Worm (Caenorhabditis elegans) whole organism, late embryonic: ENCODE results near the gene nape-2.

Source experiments
- C08G9.2 ChIP-seq: sonication (generic microtip); optimal IDR thresholded peaks from 2 replicates; lab custom pipeline; 2016; ENCODE audit warnings: mild to moderate bottlenecking, missing genetic modification characterization, moderate library complexity, missing compliant biosample characterization
- K09A11.1 ChIP-seq: sonication (generic microtip); optimal IDR thresholded peaks from 2 replicates; lab custom pipeline; 2017; ENCODE audit warnings: antibody characterized with exemption, mild to moderate bottlenecking, missing genetic modification characterization, missing compliant biosample characterization; ENCODE audit not compliant: insufficient read depth
- T23F11.4 ChIP-seq: fragments of 200-800 bp; sonication (Bioruptor generic); optimal IDR thresholded peaks from 2 replicates; lab custom pipeline; 2018; ENCODE audit warnings: mild to moderate bottlenecking, missing genetic modification characterization, missing compliant biosample characterization
- ahr-1 ChIP-seq: sonication (generic microtip); optimal IDR thresholded peaks from 2 replicates; lab custom pipeline; 2016; ENCODE audit warnings: missing genetic modification characterization, missing compliant biosample characterization
- ama-1 ChIP-seq: fragments of 150-350 bp; optimal IDR thresholded peaks from 2 replicates; lab custom pipeline; 2014
- ceh-14 ChIP-seq: sonication (generic microtip); optimal IDR thresholded peaks from 2 replicates; lab custom pipeline; 2016; ENCODE audit warnings: missing genotype, missing genetic modification characterization, missing compliant biosample characterization
- ceh-18 ChIP-seq: sonication (generic microtip); optimal IDR thresholded peaks from 2 replicates; lab custom pipeline; 2016; ENCODE audit warnings: missing genetic modification characterization, missing compliant biosample characterization
- ceh-19 ChIP-seq: fragments of 200-800 bp; sonication (Bioruptor generic); optimal IDR thresholded peaks from 2 replicates; lab custom pipeline; 2018; ENCODE audit warnings: mild to moderate bottlenecking, missing genetic modification characterization, missing compliant biosample characterization
- ceh-2 ChIP-seq: sonication (generic microtip); optimal IDR thresholded peaks from 2 replicates; lab custom pipeline; 2016; ENCODE audit warnings: missing genotype, missing genetic modification characterization, missing compliant biosample characterization
- ceh-31 ChIP-seq: sonication (generic microtip); optimal IDR thresholded peaks from 2 replicates; lab custom pipeline; 2016; ENCODE audit warnings: missing genetic modification characterization, missing compliant biosample characterization
- ceh-34 ChIP-seq: sonication (generic microtip); optimal IDR thresholded peaks from 2 replicates; lab custom pipeline; 2016; ENCODE audit warnings: mild to moderate bottlenecking, missing genetic modification characterization, missing compliant biosample characterization
- ceh-48 ChIP-seq: sonication (generic microtip); optimal IDR thresholded peaks from 2 replicates; lab custom pipeline; 2016; ENCODE audit warnings: missing genetic modification characterization, inconsistent platforms, missing compliant biosample characterization
- ceh-6 ChIP-seq: fragments of 200-800 bp; sonication (Bioruptor generic); optimal IDR thresholded peaks from 2 replicates; lab custom pipeline; 2018; ENCODE audit warnings: mild to moderate bottlenecking, missing genetic modification characterization, missing compliant biosample characterization
- ceh-9 ChIP-seq: sonication (generic microtip); optimal IDR thresholded peaks from 2 replicates; lab custom pipeline; 2016; ENCODE audit warnings: mild to moderate bottlenecking, missing genetic modification characterization, inconsistent platforms, missing compliant biosample characterization
- dve-1 ChIP-seq: sonication (generic microtip); optimal IDR thresholded peaks from 2 replicates; lab custom pipeline; 2017; ENCODE audit warnings: antibody characterized with exemption, mild to moderate bottlenecking, missing genetic modification characterization, missing compliant biosample characterization
- elt-2 ChIP-seq: sonication (generic microtip); optimal IDR thresholded peaks from 2 replicates; lab custom pipeline; 2016; ENCODE audit warnings: missing genetic modification reagents, missing genetic modification characterization, missing compliant biosample characterization
- elt-4 ChIP-seq: sonication (generic microtip); optimal IDR thresholded peaks from 2 replicates; lab custom pipeline; 2016; ENCODE audit warnings: missing genetic modification characterization, missing compliant biosample characterization
- fkh-10 ChIP-seq: fragments of 150-350 bp; optimal IDR thresholded peaks from 2 replicates; lab custom pipeline; 2014; ENCODE audit warnings: missing biosample characterization, missing genetic modification reagents, missing genetic modification characterization
- gmeb-2 ChIP-seq: sonication (generic microtip); optimal IDR thresholded peaks from 2 replicates; lab custom pipeline; 2016; ENCODE audit warnings: missing genetic modification characterization, inconsistent platforms, missing compliant biosample characterization
- hlh-13 ChIP-seq: fragments of 200-800 bp; sonication (Bioruptor generic); optimal IDR thresholded peaks from 2 replicates; lab custom pipeline; 2018; ENCODE audit warnings: mild to moderate bottlenecking, missing genetic modification characterization, missing compliant biosample characterization
- hlh-30 ChIP-seq: sonication (generic microtip); optimal IDR thresholded peaks from 2 replicates; lab custom pipeline; 2017; ENCODE audit warnings: antibody characterized with exemption, missing genetic modification characterization, missing compliant biosample characterization; ENCODE audit not compliant: insufficient read depth
- hlh-6 ChIP-seq: sonication (generic microtip); optimal IDR thresholded peaks from 2 replicates; lab custom pipeline; 2016; ENCODE audit warnings: missing genotype, missing genetic modification characterization, missing compliant biosample characterization
- mec-3 ChIP-seq: sonication (generic microtip); optimal IDR thresholded peaks from 2 replicates; lab custom pipeline; 2016; ENCODE audit warnings: borderline replicate concordance, missing genetic modification characterization, missing compliant biosample characterization
- nfya-1 ChIP-seq: sonication (generic microtip); optimal IDR thresholded peaks from 2 replicates; lab custom pipeline; 2017; ENCODE audit warnings: missing genetic modification characterization, mild to moderate bottlenecking, missing compliant biosample characterization, antibody characterized with exemption, moderate library complexity
- nhr-11 ChIP-seq: fragments of 150-350 bp; optimal IDR thresholded peaks from 2 replicates; lab custom pipeline; 2014; ENCODE audit warnings: missing biosample characterization, missing genetic modification characterization
- nhr-232 ChIP-seq: sonication (generic microtip); optimal IDR thresholded peaks from 2 replicates; lab custom pipeline; 2016; ENCODE audit warnings: missing genetic modification characterization, missing compliant biosample characterization
- pax-1 ChIP-seq: fragments of 150-350 bp; optimal IDR thresholded peaks from 2 replicates; lab custom pipeline; 2014; ENCODE audit warnings: missing biosample characterization, missing genetic modification characterization
- pha-4 ChIP-seq: fragments of 150-350 bp; optimal IDR thresholded peaks from 2 replicates; lab custom pipeline; 2018; ENCODE audit warnings: missing biosample characterization, missing genetic modification reagents, missing genetic modification characterization
- ref-2 ChIP-seq: sonication (generic microtip); optimal IDR thresholded peaks from 2 replicates; lab custom pipeline; 2016; ENCODE audit warnings: missing genetic modification characterization, missing compliant biosample characterization
- rnt-1 ChIP-seq: sonication (generic microtip); optimal IDR thresholded peaks from 2 replicates; lab custom pipeline; 2016; ENCODE audit warnings: missing genetic modification characterization, missing compliant biosample characterization
- sdc-2 ChIP-seq: sonication (generic microtip); optimal IDR thresholded peaks from 2 replicates; lab custom pipeline; 2016; ENCODE audit warnings: missing genotype, missing genetic modification characterization, missing compliant biosample characterization
- sox-4 ChIP-seq: sonication (generic microtip); optimal IDR thresholded peaks from 2 replicates; lab custom pipeline; 2017; ENCODE audit warnings: mild to moderate bottlenecking, missing genetic modification characterization, inconsistent platforms, missing compliant biosample characterization
- syd-9 ChIP-seq: sonication (generic microtip); optimal IDR thresholded peaks from 2 replicates; lab custom pipeline; 2016; ENCODE audit warnings: mild to moderate bottlenecking, missing genetic modification characterization, moderate library complexity, missing compliant biosample characterization
- tbx-2 ChIP-seq: sonication (generic microtip); optimal IDR thresholded peaks from 2 replicates; lab custom pipeline; 2016; ENCODE audit warnings: missing genetic modification characterization, missing compliant biosample characterization
- unc-3 ChIP-seq, 2 experiments: fragments of 200-800 bp in 1 of 2; sonication (Bioruptor generic) in 1 of 2; sonication (generic microtip) in 1 of 2; conservative IDR thresholded peaks in 1 of 2; optimal IDR thresholded peaks in 1 of 2; 2 replicates each; pipeline versions ENCODE4 v1.3.6 to Lab custom; 2016 to 2022; ENCODE audit warnings: missing compliant biosample characterization in 2 of 2, missing genetic modification characterization in 2 of 2, missing genetic modification reagents in 1 of 2
- unc-42 ChIP-seq: sonication (generic microtip); optimal IDR thresholded peaks from 2 replicates; lab custom pipeline; 2016; ENCODE audit warnings: missing genotype, missing genetic modification characterization, missing compliant biosample characterization
- unc-55 ChIP-seq: sonication (generic microtip); optimal IDR thresholded peaks from 2 replicates; lab custom pipeline; 2017; ENCODE audit warnings: missing biosample characterization, missing genetic modification reagents, missing genetic modification characterization
- unc-86 ChIP-seq: sonication (generic microtip); optimal IDR thresholded peaks from 2 replicates; lab custom pipeline; 2016; ENCODE audit warnings: missing genetic modification characterization, missing compliant biosample characterization
- ztf-16 ChIP-seq: sonication (generic microtip); optimal IDR thresholded peaks from 2 replicates; lab custom pipeline; 2017; ENCODE audit warnings: missing genetic modification characterization, missing compliant biosample characterization

nape-2 gene

DNA sequence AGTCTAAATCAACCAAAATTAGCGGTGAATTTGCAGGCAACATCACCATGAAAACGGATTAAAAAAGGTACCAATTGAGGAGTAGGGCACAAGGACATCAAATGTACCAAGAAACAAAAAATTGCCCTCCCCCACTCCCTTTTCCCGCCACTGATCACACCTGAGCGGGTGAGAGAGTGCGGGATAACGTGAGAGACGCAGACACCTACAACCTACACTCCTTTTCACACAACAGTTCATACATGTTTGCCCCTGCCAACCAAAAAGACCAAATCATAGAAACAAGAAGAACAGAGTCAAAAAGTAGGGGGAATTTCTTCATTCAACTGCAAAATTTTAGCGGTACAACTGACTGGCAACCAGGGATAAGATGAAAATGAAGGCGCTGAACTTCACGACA is 13.6 kb upstream of the nape-2 start (continued):
- TF ChIP-seq ceh-6 (GFP tag; lab: Kevin White, UChicago), result no peak
- no peak for TF ChIP-seq T23F11.4 (GFP tag; lab: Kevin White, UChicago)

DNA sequence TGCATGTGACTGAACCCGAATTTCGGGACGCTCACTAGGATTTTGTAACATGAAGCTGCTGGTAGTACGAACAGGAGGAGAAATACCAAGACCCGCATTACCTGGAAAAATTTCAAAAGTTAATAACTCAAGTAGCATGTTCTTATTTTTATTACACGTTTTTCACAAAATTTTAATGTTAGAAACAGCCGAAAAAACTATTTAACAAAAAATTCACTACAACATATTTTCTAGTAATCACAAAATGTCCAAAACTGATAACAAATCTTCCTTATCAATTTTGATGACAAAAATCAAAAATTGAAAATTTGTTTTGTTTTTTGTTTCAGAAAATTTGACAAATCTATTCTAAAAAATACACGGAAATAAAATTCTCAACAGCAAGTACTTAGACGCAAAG is 12.3 kb upstream of the nape-2 start, which contains the start of gene ugt-45:
Gene ugt-45 (minus strand): TSS at position 101 of the 400 bp plus-strand sequence.
- TF ChIP-seq nhr-232 (tag; lab: Kevin White, UChicago) (no peak), unc-86 (tag; lab: Kevin White, UChicago) (no peak), tbx-2 (no peak), sox-4 (tag; lab: Kevin White, UChicago) (no peak), hlh-6 (no peak), pha-4 (tag; lab: Kevin White, UChicago) (no peak), ref-2 (tag; lab: Kevin White, UChicago) (no peak), elt-2 (no peak)

DNA sequence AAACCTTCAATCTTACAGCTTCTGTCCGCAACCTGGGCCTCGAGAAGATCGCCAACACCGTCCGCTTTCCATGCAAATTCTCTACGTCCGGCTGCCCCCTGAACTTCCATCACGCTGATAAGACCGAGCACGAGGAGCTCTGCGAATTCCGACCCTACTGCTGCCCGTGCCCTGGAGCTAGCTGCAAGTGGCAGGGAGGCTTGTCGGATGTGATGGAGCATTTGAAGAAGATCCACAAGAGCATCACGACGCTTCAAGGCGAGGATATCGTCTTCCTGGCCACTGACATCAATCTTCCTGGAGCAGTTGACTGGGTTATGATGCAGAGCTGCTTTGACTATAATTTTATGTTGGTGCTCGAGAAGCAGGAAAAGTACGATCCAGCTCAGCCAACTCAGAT is 7.1 kb upstream of the nape-2 start:
- no peak for TF ChIP-seq ama-1
- TF ChIP-seq ceh-9 (tag; lab: Kevin White, UChicago), result no peak
- no peak for TF ChIP-seq ahr-1 (tag; lab: Kevin White, UChicago)
- TF ChIP-seq hlh-13, result no peak
- TF ChIP-seq ceh-19, result no peak
- no peak for TF ChIP-seq pax-1 (tag; lab: Kevin White, UChicago)
- no peak for TF ChIP-seq gmeb-2 (tag; lab: Kevin White, UChicago)
- TF ChIP-seq, all 69 proteins: peak for 0

DNA sequence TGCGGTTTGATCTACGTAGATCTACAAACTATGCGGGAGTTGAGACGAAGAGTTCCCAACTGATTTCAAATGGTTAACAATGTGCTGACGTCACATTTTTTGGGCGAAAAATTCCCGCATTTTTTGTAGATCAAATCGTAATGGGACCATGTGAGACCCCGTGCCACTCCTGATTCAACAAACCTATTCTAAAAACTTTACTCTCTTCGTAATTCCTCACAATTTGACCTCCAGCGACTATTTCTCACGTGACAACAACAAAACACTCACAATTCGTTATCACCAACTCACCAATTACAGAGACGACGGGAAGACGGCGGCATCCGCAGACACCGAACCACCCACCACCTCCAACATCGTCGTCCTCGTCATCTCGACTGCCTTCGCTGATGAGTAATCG is 5.0 kb upstream of the nape-2 start, which contains the start of gene siah-1:
Gene siah-1 (plus strand): TSS at position 301 of the 400 bp plus-strand sequence.
- TF ChIP-seq elt-4, result no peak
- no peak for TF ChIP-seq hlh-6
- TF ChIP-seq ceh-14 (tag; lab: Kevin White, UChicago), result no peak
- no peak for TF ChIP-seq unc-3 (GFP tag; conservative IDR thresholded peaks at IDR 0.05; lab: Robert Waterston, UW)
- TF ChIP-seq unc-3 (tag; optimal IDR thresholded peaks at IDR 0.05; lab: Kevin White, UChicago), result no peak
- no peak for TF ChIP-seq ztf-16 (tag; lab: Kevin White, UChicago)
- TF ChIP-seq ceh-9 (tag; lab: Kevin White, UChicago), result no peak
- TF ChIP-seq sdc-2 (tag; lab: Kevin White, UChicago), result no peak
- TF ChIP-seq unc-55, result no peak
- TF ChIP-seq elt-2, result no peak
- no peak for TF ChIP-seq pax-1 (tag; lab: Kevin White, UChicago)

DNA sequence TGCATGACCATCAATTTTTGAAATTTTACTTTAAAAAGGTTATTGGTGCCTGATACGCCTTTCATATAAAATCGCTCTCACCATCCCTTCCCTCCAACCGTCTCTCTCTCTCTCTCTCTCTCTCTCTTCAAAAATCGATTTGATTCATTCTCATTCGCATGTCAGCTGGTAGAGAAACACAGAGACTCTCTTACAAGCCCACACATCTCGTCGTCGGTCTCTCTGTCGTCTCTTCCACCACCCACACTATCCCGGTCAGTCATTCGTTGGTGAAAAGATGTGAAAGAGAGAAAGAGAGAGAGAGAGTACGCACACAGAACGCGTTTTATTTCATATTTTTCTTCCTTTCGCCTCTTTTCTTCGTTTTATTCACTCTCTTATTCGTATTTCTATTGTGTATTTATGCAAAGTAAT is 3.7 kb upstream of the nape-2 start:
- peak; percentile 64 for TF ChIP-seq tbx-2
- TF ChIP-seq nhr-232 (tag; lab: Kevin White, UChicago), result no peak
- TF ChIP-seq unc-55, result peak; percentile 95
- TF ChIP-seq rnt-1 (tag; lab: Kevin White, UChicago), result peak; percentile 14
- TF ChIP-seq ceh-18 (tag; lab: Kevin White, UChicago), result peak; percentile 78
- TF ChIP-seq nhr-11, result no peak
- TF ChIP-seq K09A11.1 (tag; lab: Kevin White, UChicago), result peak; percentile 52
- peak; percentile 95 for TF ChIP-seq hlh-30 (tag; lab: Kevin White, UChicago)
- TF ChIP-seq nfya-1 (tag; lab: Kevin White, UChicago), result peak; percentile 94
- peak; percentile 87 for TF ChIP-seq ceh-48 (tag; lab: Kevin White, UChicago)
- peak; percentile 42 for TF ChIP-seq ceh-2
- peak; percentile 48 for TF ChIP-seq ceh-34
- TF ChIP-seq ahr-1 (tag; lab: Kevin White, UChicago), result no peak
- no peak for TF ChIP-seq fkh-10 (GFP tag; lab: Kevin White, UChicago)
- peak; percentile 32 for TF ChIP-seq ceh-19
- no peak for TF ChIP-seq mec-3
- no peak for TF ChIP-seq hlh-13
- TF ChIP-seq dve-1, result peak; percentile 47
- TF ChIP-seq ref-2 (tag; lab: Kevin White, UChicago), result peak; percentile 26
- TF ChIP-seq ceh-31 (tag; lab: Kevin White, UChicago), result peak; percentile 72
- TF ChIP-seq C08G9.2 (tag; lab: Kevin White, UChicago), result no peak
- TF ChIP-seq unc-42 (tag; lab: Kevin White, UChicago), result peak; percentile 60
- TF ChIP-seq sdc-2 (tag; lab: Kevin White, UChicago), result peak; percentile 11
- TF ChIP-seq pax-1 (tag; lab: Kevin White, UChicago), result peak; percentile 39
- no peak for TF ChIP-seq syd-9 (tag; lab: Kevin White, UChicago)
- no peak for TF ChIP-seq hlh-6
